Fruit fly (Drosophila melanogaster): Measurements from ENCODE around the gene IFT57.

dm6 chr2L:3495465-3495864, 35.1 kb upstream of the IFT57 start:
- TF ChIP-seq CG8478 (optimal IDR thresholded peaks at IDR 0.05) (no peak), CTCF (optimal IDR thresholded peaks at IDR 0.05) (no peak)
